Fruit fly (Drosophila melanogaster) whole organism, embryonic: ENCODE results near the gene Mybbp1A.

ENCODE experiments used
- CG1024 ChIP-seq: fragments of 200-800 bp; sonication (Bioruptor generic); IDR thresholded peaks from 2 replicates; pipeline ENCODE4 v1.3.6; 2022; ENCODE audit warnings: missing biosample characterization, missing genetic modification characterization
- CG12659 ChIP-seq: fragments of 200-800 bp; sonication (Bioruptor generic); optimal IDR thresholded peaks from 3 replicates; lab custom pipeline; 2017; ENCODE audit warnings: mild to moderate bottlenecking, missing biosample characterization, missing genetic modification reagents, missing genetic modification characterization
- CG13894 ChIP-seq: fragments of 200-800 bp; sonication (Bioruptor generic); optimal IDR thresholded peaks from 3 replicates; lab custom pipeline; 2018; ENCODE audit warnings: missing biosample characterization, mild to moderate bottlenecking, missing genetic modification characterization, moderate library complexity
- CG17385 ChIP-seq: fragments of 200-800 bp; sonication (Bioruptor generic); optimal IDR thresholded peaks from 3 replicates; lab custom pipeline; 2018; ENCODE audit warnings: missing biosample characterization, mild to moderate bottlenecking, missing genetic modification characterization
- CG18262 ChIP-seq: fragments of 200-800 bp; optimal IDR thresholded peaks from 3 replicates; lab custom pipeline; 2019; ENCODE audit warnings: missing biosample characterization, mild to moderate bottlenecking, missing genetic modification characterization, moderate library complexity
- CG30020 ChIP-seq: fragments of 200-800 bp; optimal IDR thresholded peaks from 2 replicates; lab custom pipeline; 2019; ENCODE audit warnings: missing biosample characterization, mild to moderate bottlenecking, missing genetic modification characterization, moderate library complexity
- CG31441 ChIP-seq: fragments of 200-800 bp; sonication (Bioruptor generic); IDR thresholded peaks from 2 replicates; pipeline ENCODE4 v1.3.6; 2022; ENCODE audit warnings: missing biosample characterization, missing genetic modification characterization
- CG3838 ChIP-seq: fragments of 200-800 bp; sonication (Bioruptor generic); optimal IDR thresholded peaks from 3 replicates; lab custom pipeline; 2016; ENCODE audit warnings: missing biosample characterization, missing genetic modification characterization
- CG4424 ChIP-seq: fragments of 200-800 bp; sonication (Bioruptor generic); optimal IDR thresholded peaks from 3 replicates; lab custom pipeline; 2016; ENCODE audit warnings: missing biosample characterization, missing genetic modification characterization
- CG7928 ChIP-seq: fragments of 200-800 bp; sonication (Bioruptor generic); optimal IDR thresholded peaks from 2 replicates; lab custom pipeline; 2017; ENCODE audit warnings: missing biosample characterization, mild to moderate bottlenecking, missing genetic modification characterization
- CG7987 ChIP-seq: fragments of 200-800 bp; sonication (Bioruptor generic); optimal IDR thresholded peaks from 2 replicates; lab custom pipeline; 2018; ENCODE audit warnings: missing biosample characterization, mild to moderate bottlenecking, missing genetic modification characterization, moderate library complexity
- CG9876 ChIP-seq: fragments of 200-800 bp; sonication (Bioruptor generic); optimal IDR thresholded peaks from 2 replicates; lab custom pipeline; 2016; ENCODE audit warnings: missing biosample characterization, missing genetic modification characterization
- Chrac-16 ChIP-seq: fragments of 200-800 bp; sonication (Bioruptor generic); optimal IDR thresholded peaks from 3 replicates; lab custom pipeline; 2016; ENCODE audit warnings: missing biosample characterization, missing genetic modification characterization
- Eip74EF ChIP-seq, 2 experiments: fragments of 200-800 bp in 1 of 2; fragments of >200 bp in 1 of 2; sonication (Bioruptor generic) in 1 of 2; optimal IDR thresholded peaks; 2 replicates each; lab custom pipeline; 2017 to 2019; ENCODE audit warnings: missing biosample characterization in 2 of 2, missing genetic modification characterization in 2 of 2, mild to moderate bottlenecking in 1 of 2, moderate library complexity in 1 of 2
- Ets65A ChIP-seq: fragments of 200-800 bp; sonication (Bioruptor generic); peaks from one replicate; lab custom pipeline; 2016; ENCODE audit warnings: missing biosample characterization, missing genetic modification characterization
- Gug ChIP-seq: fragments of 200-800 bp; sonication (Bioruptor generic); IDR thresholded peaks from 4 replicates; pipeline ENCODE4 v1.3.6; 2022; ENCODE audit warnings: missing biosample characterization, missing genetic modification characterization
- Hr39 ChIP-seq: fragments of >200 bp; optimal IDR thresholded peaks from 2 replicates; lab custom pipeline; 2017
- MESR4 ChIP-seq: fragments of 200-800 bp; sonication (Bioruptor generic); optimal IDR thresholded peaks from 2 replicates; lab custom pipeline; 2018; ENCODE audit warnings: missing biosample characterization, mild to moderate bottlenecking, missing genetic modification characterization, moderate library complexity
- Mad ChIP-seq: fragments of 200-800 bp; sonication (Bioruptor generic); optimal IDR thresholded peaks from 2 replicates; lab custom pipeline; 2016; ENCODE audit warnings: missing biosample characterization, missing genetic modification characterization
- Max ChIP-seq: fragments of 200-800 bp; sonication (Bioruptor generic); optimal IDR thresholded peaks from 2 replicates; lab custom pipeline; 2016; ENCODE audit warnings: missing biosample characterization, mild to moderate bottlenecking, missing genetic modification characterization
- Rx ChIP-seq: fragments of 200-800 bp; sonication (Bioruptor generic); IDR thresholded peaks from 2 replicates; pipeline ENCODE4 v1.3.6; 2022; ENCODE audit warnings: missing biosample characterization, missing genetic modification characterization
- Six4 ChIP-seq: fragments of 200-800 bp; sonication (Bioruptor generic); optimal IDR thresholded peaks from 2 replicates; lab custom pipeline; 2016; ENCODE audit warnings: missing biosample characterization, missing genetic modification characterization
- Stat92E ChIP-seq, 3 experiments: fragments of >200 bp in 2 of 3; fragments of 200-800 bp in 1 of 3; sonication (Bioruptor generic) in 1 of 3; optimal IDR thresholded peaks; 2 replicates each; lab custom pipeline; 2017 to 2019; ENCODE audit warnings: missing biosample characterization in 3 of 3, missing genetic modification characterization in 3 of 3, mild to moderate bottlenecking in 1 of 3, moderate library complexity in 1 of 3
- ab ChIP-seq: fragments of 200-800 bp; sonication (Bioruptor generic); optimal IDR thresholded peaks from 2 replicates; lab custom pipeline; 2016; ENCODE audit warnings: missing biosample characterization, missing genetic modification characterization
- bigmax ChIP-seq: fragments of 200-800 bp; sonication (Bioruptor generic); optimal IDR thresholded peaks from 2 replicates; lab custom pipeline; 2018; ENCODE audit warnings: missing biosample characterization, mild to moderate bottlenecking, missing genetic modification characterization
- cad ChIP-seq: fragments of >200 bp; optimal IDR thresholded peaks from 2 replicates; lab custom pipeline; 2017; ENCODE audit warnings: missing biosample characterization, missing genetic modification characterization
- chif ChIP-seq, 2 experiments: fragments of 200-800 bp; sonication (Bioruptor generic); optimal IDR thresholded peaks; 3 replicates each; lab custom pipeline; 2016; ENCODE audit warnings: missing biosample characterization in 2 of 2, missing genetic modification characterization in 2 of 2
- chinmo ChIP-seq: fragments of 200-800 bp; sonication (Bioruptor generic); IDR thresholded peaks from 4 replicates; pipeline ENCODE4 v1.3.6; 2022; ENCODE audit warnings: missing biosample characterization, missing genetic modification characterization; ENCODE audit not compliant: partially characterized antibody
- danr ChIP-seq: fragments of 200-800 bp; sonication (Bioruptor generic); IDR thresholded peaks from 2 replicates; pipeline ENCODE4 v1.3.6; 2022; ENCODE audit warnings: missing biosample characterization, missing genetic modification characterization
- dm ChIP-seq: fragments of 200-800 bp; sonication (Bioruptor generic); optimal IDR thresholded peaks from 3 replicates; lab custom pipeline; 2016; ENCODE audit warnings: missing biosample characterization, missing genetic modification characterization
- dysf ChIP-seq: fragments of 200-800 bp; sonication (Bioruptor generic); IDR thresholded peaks from 3 replicates; pipeline ENCODE4 v1.3.6; 2022; ENCODE audit warnings: missing biosample characterization, missing genetic modification characterization
- esg ChIP-seq: fragments of 200-800 bp; sonication (Bioruptor generic); conservative IDR thresholded peaks from 2 replicates; pipeline ENCODE4 v1.3.6; 2022; ENCODE audit warnings: missing biosample characterization, missing genetic modification characterization
- ewg ChIP-seq: fragments of 200-800 bp; sonication (Bioruptor generic); optimal IDR thresholded peaks from 3 replicates; lab custom pipeline; 2017; ENCODE audit warnings: mild to moderate bottlenecking, missing biosample characterization, missing genetic modification reagents, missing genetic modification characterization
- fd102C ChIP-seq: fragments of 200-800 bp; sonication (Bioruptor generic); optimal IDR thresholded peaks from 2 replicates; lab custom pipeline; 2018; ENCODE audit warnings: missing biosample characterization, mild to moderate bottlenecking, missing genetic modification characterization, moderate library complexity
- fu2 ChIP-seq: fragments of 200-800 bp; sonication (Bioruptor generic); optimal IDR thresholded peaks from 2 replicates; lab custom pipeline; 2016; ENCODE audit warnings: missing biosample characterization, missing genetic modification characterization
- hkb ChIP-seq, 2 experiments: fragments of 200-800 bp in 1 of 2; fragments of >200 bp in 1 of 2; sonication (Bioruptor generic) in 1 of 2; IDR thresholded peaks in 1 of 2; optimal IDR thresholded peaks in 1 of 2; 2 replicates each; pipeline versions ENCODE4 v1.3.6 to Lab custom; 2017 to 2022; ENCODE audit warnings: missing biosample characterization in 1 of 2, missing genetic modification characterization in 1 of 2
- kah ChIP-seq: fragments of 200-800 bp; sonication (Bioruptor generic); optimal IDR thresholded peaks from 2 replicates; lab custom pipeline; 2018; ENCODE audit warnings: missing biosample characterization, mild to moderate bottlenecking, missing genetic modification characterization
- knrl ChIP-seq: fragments of 200-800 bp; sonication (Bioruptor generic); IDR thresholded peaks from 3 replicates; pipeline ENCODE4 v1.3.6; 2022; ENCODE audit warnings: missing biosample characterization, missing genetic modification characterization; ENCODE audit not compliant: partially characterized antibody
- lmd ChIP-seq: fragments of 200-800 bp; sonication (Bioruptor generic); IDR thresholded peaks from 2 replicates; pipeline ENCODE4 v1.3.6; 2022; ENCODE audit warnings: missing biosample characterization, missing genetic modification characterization
- maf-S ChIP-seq: fragments of 200-800 bp; sonication (Bioruptor generic); optimal IDR thresholded peaks from 2 replicates; lab custom pipeline; 2016; ENCODE audit warnings: missing biosample characterization, missing genetic modification characterization
- mld ChIP-seq: fragments of 200-800 bp; sonication (Bioruptor generic); IDR thresholded peaks from 3 replicates; pipeline ENCODE4 v1.3.6; 2022; ENCODE audit warnings: missing biosample characterization, missing genetic modification characterization; ENCODE audit not compliant: partially characterized antibody
- pita ChIP-seq: fragments of 200-800 bp; sonication (Bioruptor generic); optimal IDR thresholded peaks from 2 replicates; lab custom pipeline; 2017; ENCODE audit warnings: missing biosample characterization, mild to moderate bottlenecking, missing genetic modification characterization
- row ChIP-seq: fragments of 200-800 bp; sonication (Bioruptor generic); IDR thresholded peaks from 3 replicates; pipeline ENCODE4 v1.3.6; 2022; ENCODE audit warnings: missing biosample characterization, missing genetic modification characterization
- run ChIP-seq: fragments of 200-800 bp; sonication (Bioruptor generic); optimal IDR thresholded peaks from 3 replicates; lab custom pipeline; 2018; ENCODE audit warnings: missing biosample characterization, mild to moderate bottlenecking, missing genetic modification characterization
- sc ChIP-seq, 3 experiments: fragments of >200 bp in 2 of 3; fragments of 200-800 bp in 1 of 3; sonication (Bioruptor generic) in 1 of 3; optimal IDR thresholded peaks; 2 replicates in 2 of 3; 3 replicates in 1 of 3; lab custom pipeline; 2017; ENCODE audit warnings: mild to moderate bottlenecking in 1 of 3, missing biosample characterization in 1 of 3, missing genetic modification characterization in 1 of 3, missing genetic modification reagents in 1 of 3
- sd ChIP-seq: fragments of 200-800 bp; sonication (Bioruptor generic); optimal IDR thresholded peaks from 3 replicates; lab custom pipeline; 2018; ENCODE audit warnings: missing biosample characterization, mild to moderate bottlenecking, missing genetic modification characterization, moderate library complexity
- so ChIP-seq: fragments of 200-800 bp; sonication (Bioruptor generic); IDR thresholded peaks from 3 replicates; pipeline ENCODE4 v1.3.6; 2022; ENCODE audit warnings: missing biosample characterization, missing genetic modification characterization
- tin ChIP-seq: fragments of 200-800 bp; sonication (Bioruptor generic); optimal IDR thresholded peaks from 3 replicates; lab custom pipeline; 2016; ENCODE audit warnings: missing biosample characterization, missing genetic modification characterization
- trh ChIP-seq: fragments of 200-800 bp; sonication (Bioruptor generic); optimal IDR thresholded peaks from 2 replicates; lab custom pipeline; 2016; ENCODE audit warnings: missing biosample characterization, missing genetic modification characterization
- twi ChIP-seq: fragments of 200-800 bp; optimal IDR thresholded peaks from 2 replicates; lab custom pipeline; 2019; ENCODE audit warnings: missing biosample characterization, mild to moderate bottlenecking, missing genetic modification characterization, moderate library complexity

Mybbp1A gene

dm6 chrX:654949-655348 lies 25.4 kb downstream of the Mybbp1A start (continued):
- TF ChIP-seq Max = peak; percentile 86
- peak; percentile 90 for TF ChIP-seq run (tag; lab: Kevin White, UChicago)
- peak; percentile 96 for TF ChIP-seq ewg (GFP tag; lab: Kevin White, UChicago)
- peak; percentile 96 for TF ChIP-seq Rx
- peak; percentile 92 for TF ChIP-seq esg (GFP tag; lab: Robert Waterston, UW)
- TF ChIP-seq pita (GFP tag; lab: Kevin White, UChicago) = no peak
- peak; percentile 96 for TF ChIP-seq so
- TF ChIP-seq CG7928 (GFP tag; lab: Kevin White, UChicago) = peak; percentile 77
- no peak for TF ChIP-seq Hr39
- peak; percentile 94 for TF ChIP-seq danr
- TF ChIP-seq lmd (GFP tag; lab: Robert Waterston, UW) = peak; percentile 96
- peak; percentile 90 for TF ChIP-seq CG9876 (GFP tag; lab: Kevin White, UChicago)
- peak; percentile 89 for TF ChIP-seq kah
- TF ChIP-seq knrl (GFP tag; lab: Robert Waterston, UW) = peak; percentile 21; the same call in 1 of the 3 replicates
- TF ChIP-seq dysf (GFP tag; lab: Robert Waterston, UW) = peak; percentile 98
- peak; percentile 85 for TF ChIP-seq sd (tag; lab: Kevin White, UChicago)
- TF ChIP-seq Mad (GFP tag; lab: Kevin White, UChicago) = peak; percentile 91
- peak; percentile 75; the same call in 1 of the 4 replicates for TF ChIP-seq chinmo (GFP tag; lab: Robert Waterston, UW)
- TF ChIP-seq fd102C (GFP tag; lab: Kevin White, UChicago) = peak; percentile 45
- TF ChIP-seq CG13894 (tag; lab: Kevin White, UChicago) = peak; percentile 93
- peak; percentile 94 for TF ChIP-seq CG4424 (GFP tag; lab: Kevin White, UChicago)
- peak; percentile 97 for TF ChIP-seq row (GFP tag; lab: Robert Waterston, UW)
- TF ChIP-seq hkb (optimal IDR thresholded peaks at IDR 0.05; lab: Kevin White, UChicago) = no peak
- TF ChIP-seq hkb (GFP tag; IDR thresholded peaks at IDR 0.05; lab: Robert Waterston, UW) = peak; percentile 97
- peak; percentile 93 for TF ChIP-seq Chrac-16 (GFP tag; lab: Kevin White, UChicago)
- no peak for TF ChIP-seq cad (GFP tag; lab: Kevin White, UChicago)
- peak; percentile 81 for TF ChIP-seq twi (tag; lab: Kevin White, UChicago)
- TF ChIP-seq CG12659 = peak; percentile 97
- peak; percentile 95 for TF ChIP-seq Gug
- TF ChIP-seq CG18262 = peak; percentile 90
- TF ChIP-seq Stat92E (GFP tag; optimal IDR thresholded peaks at IDR 0.05; lab: Kevin White, UChicago) = no peak
- TF ChIP-seq Ets65A = peak; percentile 99
- TF ChIP-seq mld (GFP tag; lab: Robert Waterston, UW) = no peak
- peak; percentile 74 for TF ChIP-seq CG30020 (tag; lab: Kevin White, UChicago)
- TF ChIP-seq tin (GFP tag; lab: Kevin White, UChicago) = peak; percentile 96
- TF ChIP-seq CG31441 (GFP tag; lab: Robert Waterston, UW) = peak; percentile 93
- TF ChIP-seq ab (GFP tag; lab: Kevin White, UChicago) = peak; percentile 93
- TF ChIP-seq MESR4 = peak; percentile 55
- peak; percentile 94 for TF ChIP-seq CG17385
- TF ChIP-seq trh (GFP tag; lab: Kevin White, UChicago) = peak; percentile 67
- TF ChIP-seq dm (GFP tag; lab: Kevin White, UChicago) = peak; percentile 85
- TF ChIP-seq maf-S (GFP tag; lab: Kevin White, UChicago) = peak; percentile 95
- peak; percentile 89 for TF ChIP-seq Six4 (GFP tag; lab: Kevin White, UChicago)
- TF ChIP-seq CG1024 (GFP tag; lab: Robert Waterston, UW) = peak; percentile 91
- no peak for TF ChIP-seq sc (optimal IDR thresholded peaks at IDR 0.05; lab: Kevin White, UChicago)
- TF ChIP-seq sc (GFP tag; optimal IDR thresholded peaks at IDR 0.05; lab: Kevin White, UChicago) = peak; percentile 90
- peak in 1 of 2 experiments; percentile 89 for TF ChIP-seq Eip74EF (GFP tag; optimal IDR thresholded peaks at IDR 0.05; lab: Kevin White, UChicago)
- peak; percentile 88 for TF ChIP-seq CG7987 (GFP tag; lab: Kevin White, UChicago)
- peak; percentile 57 for TF ChIP-seq bigmax (GFP tag; lab: Kevin White, UChicago)
- peak; percentile 92 to 93 for TF ChIP-seq chif (GFP tag; optimal IDR thresholded peaks at IDR 0.05; lab: Kevin White, UChicago)
- peak; percentile 90 for TF ChIP-seq fu2 (GFP tag; lab: Kevin White, UChicago)
- peak; percentile 57 for TF ChIP-seq CG3838
